Worm (Caenorhabditis elegans) whole organism, midembryonic: ENCODE data around the gene F41E6.1.

Source experiments
- flt-1 ChIP-seq: fragments of 200-800 bp; sonication (Bioruptor generic); IDR thresholded peaks from 2 replicates; pipeline ENCODE4 v1.3.6; 2022; ENCODE audit warnings: missing genetic modification characterization, missing compliant biosample characterization
- tab-1 ChIP-seq: fragments of 200-800 bp; sonication (Bioruptor generic); IDR thresholded peaks from 2 replicates; pipeline ENCODE4 v1.3.6; 2022; ENCODE audit warnings: missing genetic modification characterization, missing compliant biosample characterization

- TF ChIP-seq flt-1 (GFP tag; lab: Robert Waterston, UW) (no peak), tab-1 (GFP tag; lab: Robert Waterston, UW) (no peak)
Observed at ce11 chrV:8610633-8611404, 11.6 kb upstream of the F41E6.1 start, which contains the start of gene fip-4.
